Worm (Caenorhabditis elegans) whole organism, early embryonic: ENCODE results near the gene itsn-1.
"Not testable (repeated sequence)": the region's sequence is repeated elsewhere in the genome, so short reads cannot be mapped to it uniquely, and the experiment has no call there.

Experiments used
- B0310.2 ChIP-seq: sonication (generic microtip); optimal IDR thresholded peaks from 2 replicates; lab custom pipeline; 2016; ENCODE audit warnings: mild to moderate bottlenecking, missing genetic modification characterization, missing compliant biosample characterization
- F13C5.2 ChIP-seq: sonication (generic microtip); optimal IDR thresholded peaks from 2 replicates; lab custom pipeline; 2017; ENCODE audit warnings: mild to moderate bottlenecking, missing genetic modification characterization, inconsistent platforms, missing compliant biosample characterization
- aly-1 ChIP-seq: sonication (generic microtip); optimal IDR thresholded peaks from 2 replicates; lab custom pipeline; 2016; ENCODE audit warnings: missing genetic modification characterization, missing compliant biosample characterization
- ama-1 ChIP-seq: fragments of 150-350 bp; optimal IDR thresholded peaks from 2 replicates; lab custom pipeline; 2014
- ceh-13 ChIP-seq: fragments of 200-800 bp; sonication (Bioruptor generic); optimal IDR thresholded peaks from 2 replicates; lab custom pipeline; 2018; ENCODE audit warnings: mild to moderate bottlenecking, missing genetic modification characterization, missing compliant biosample characterization
- ets-7 ChIP-seq: sonication (generic microtip); optimal IDR thresholded peaks from 2 replicates; lab custom pipeline; 2016; ENCODE audit warnings: missing genotype, missing genetic modification characterization, missing compliant biosample characterization
- flt-1 ChIP-seq: fragments of 200-800 bp; sonication (Bioruptor generic); IDR thresholded peaks from 2 replicates; pipeline ENCODE4 v1.3.6; 2022; ENCODE audit warnings: missing genetic modification characterization, missing compliant biosample characterization
- hmg-4 ChIP-seq: fragments of 200-800 bp; sonication (Bioruptor generic); optimal IDR thresholded peaks from 2 replicates; lab custom pipeline; 2018; ENCODE audit warnings: mild to moderate bottlenecking, missing genetic modification characterization, missing compliant biosample characterization
- hnd-1 ChIP-seq: sonication (generic microtip); optimal IDR thresholded peaks from 2 replicates; lab custom pipeline; 2016; ENCODE audit warnings: missing genetic modification characterization, missing compliant biosample characterization
- pes-1 ChIP-seq: fragments of 200-800 bp; sonication (Bioruptor generic); IDR thresholded peaks from 2 replicates; pipeline ENCODE4 v1.3.6; 2022; ENCODE audit warnings: missing genetic modification reagents, missing genetic modification characterization, missing compliant biosample characterization
- sea-1 ChIP-seq: fragments of 200-800 bp; sonication (Bioruptor generic); conservative IDR thresholded peaks from 2 replicates; pipeline ENCODE4 v1.3.6; 2022; ENCODE audit warnings: missing genetic modification characterization, missing compliant biosample characterization
- tra-4 ChIP-seq: sonication (generic microtip); optimal IDR thresholded peaks from 2 replicates; lab custom pipeline; 2017; ENCODE audit warnings: missing genetic modification characterization, missing compliant biosample characterization

DNA sequence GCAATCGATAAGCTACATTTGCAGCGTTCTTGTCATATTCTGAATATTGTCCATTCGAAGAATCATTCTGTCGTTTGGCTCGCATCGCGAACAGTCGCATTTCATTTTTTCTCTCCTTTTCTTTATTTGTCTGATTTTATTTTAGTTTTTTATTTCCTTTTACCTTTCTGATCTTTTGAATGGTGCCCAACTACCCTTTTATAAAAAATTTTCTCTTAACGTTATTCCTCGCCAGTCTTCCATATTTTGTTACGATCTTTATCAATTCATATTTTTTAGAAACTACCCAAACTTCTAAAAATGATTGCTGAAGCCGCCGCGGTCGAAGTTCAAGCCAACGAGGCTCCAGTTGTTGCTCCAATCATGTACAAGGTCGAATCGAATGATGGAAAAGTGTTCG lies 43.8 kb downstream of the itsn-1 start, which contains the start of gene skr-9:
- not testable (repeated sequence) for TF ChIP-seq hmg-4; hnd-1 (tag; lab: Kevin White, UChicago); ets-7; tra-4; B0310.2 (tag; lab: Kevin White, UChicago); sea-1 (GFP tag; lab: Robert Waterston, UW); aly-1 (tag; lab: Kevin White, UChicago); ceh-13 (GFP tag; lab: Kevin White, UChicago); ama-1 (lab: Kevin White, UChicago); pes-1 (GFP tag; lab: Robert Waterston, UW); F13C5.2 (tag; lab: Kevin White, UChicago); flt-1 (GFP tag; lab: Robert Waterston, UW)
